Worm (Caenorhabditis elegans) whole organism, late embryonic: Measurements from ENCODE around the gene srh-128.
A peak's percentile ranks its signal among the peaks of the same experiment; 100 is the strongest.

ENCODE experiments used
- K02D7.2 ChIP-seq: sonication (generic microtip); optimal IDR thresholded peaks from 2 replicates; lab custom pipeline; 2017; ENCODE audit warnings: mild to moderate bottlenecking, missing genetic modification characterization, missing compliant biosample characterization
- ahr-1 ChIP-seq: sonication (generic microtip); optimal IDR thresholded peaks from 2 replicates; lab custom pipeline; 2016; ENCODE audit warnings: missing genetic modification characterization, missing compliant biosample characterization
- ceh-14 ChIP-seq: sonication (generic microtip); optimal IDR thresholded peaks from 2 replicates; lab custom pipeline; 2016; ENCODE audit warnings: missing genotype, missing genetic modification characterization, missing compliant biosample characterization
- ceh-18 ChIP-seq: sonication (generic microtip); optimal IDR thresholded peaks from 2 replicates; lab custom pipeline; 2016; ENCODE audit warnings: missing genetic modification characterization, missing compliant biosample characterization
- ceh-19 ChIP-seq: fragments of 200-800 bp; sonication (Bioruptor generic); optimal IDR thresholded peaks from 2 replicates; lab custom pipeline; 2018; ENCODE audit warnings: mild to moderate bottlenecking, missing genetic modification characterization, missing compliant biosample characterization
- ceh-22 ChIP-seq: sonication (generic microtip); optimal IDR thresholded peaks from 2 replicates; lab custom pipeline; 2017; ENCODE audit warnings: missing biosample characterization, missing genetic modification characterization
- ceh-24 ChIP-seq: sonication (generic microtip); optimal IDR thresholded peaks from 2 replicates; lab custom pipeline; 2016; ENCODE audit warnings: mild to moderate bottlenecking, missing genetic modification characterization, missing compliant biosample characterization
- ceh-31 ChIP-seq: sonication (generic microtip); optimal IDR thresholded peaks from 2 replicates; lab custom pipeline; 2016; ENCODE audit warnings: missing genetic modification characterization, missing compliant biosample characterization
- ceh-9 ChIP-seq: sonication (generic microtip); optimal IDR thresholded peaks from 2 replicates; lab custom pipeline; 2016; ENCODE audit warnings: mild to moderate bottlenecking, missing genetic modification characterization, inconsistent platforms, missing compliant biosample characterization
- dmd-4 ChIP-seq: sonication (generic microtip); optimal IDR thresholded peaks from 2 replicates; lab custom pipeline; 2016; ENCODE audit warnings: borderline replicate concordance, missing genetic modification characterization, missing compliant biosample characterization
- elt-4 ChIP-seq: sonication (generic microtip); optimal IDR thresholded peaks from 2 replicates; lab custom pipeline; 2016; ENCODE audit warnings: missing genetic modification characterization, missing compliant biosample characterization
- fkh-10 ChIP-seq: fragments of 150-350 bp; optimal IDR thresholded peaks from 2 replicates; lab custom pipeline; 2014; ENCODE audit warnings: missing biosample characterization, missing genetic modification reagents, missing genetic modification characterization
- gmeb-2 ChIP-seq: sonication (generic microtip); optimal IDR thresholded peaks from 2 replicates; lab custom pipeline; 2016; ENCODE audit warnings: missing genetic modification characterization, inconsistent platforms, missing compliant biosample characterization
- hlh-8 ChIP-seq: sonication (generic microtip); optimal IDR thresholded peaks from 2 replicates; lab custom pipeline; 2016; ENCODE audit warnings: missing genotype, missing genetic modification characterization, missing compliant biosample characterization
- lim-6 ChIP-seq: sonication (generic microtip); optimal IDR thresholded peaks from 2 replicates; lab custom pipeline; 2016; ENCODE audit warnings: missing genetic modification characterization, missing compliant biosample characterization
- nhr-11 ChIP-seq: fragments of 150-350 bp; optimal IDR thresholded peaks from 2 replicates; lab custom pipeline; 2014; ENCODE audit warnings: missing biosample characterization, missing genetic modification characterization
- nhr-232 ChIP-seq: sonication (generic microtip); optimal IDR thresholded peaks from 2 replicates; lab custom pipeline; 2016; ENCODE audit warnings: missing genetic modification characterization, missing compliant biosample characterization
- npax-4 ChIP-seq: sonication (generic microtip); optimal IDR thresholded peaks from 2 replicates; lab custom pipeline; 2016; ENCODE audit warnings: missing genetic modification characterization, missing compliant biosample characterization
- odd-2 ChIP-seq: sonication (generic microtip); optimal IDR thresholded peaks from 2 replicates; lab custom pipeline; 2017; ENCODE audit warnings: antibody characterized with exemption, mild to moderate bottlenecking, missing genetic modification characterization, missing compliant biosample characterization
- pag-3 ChIP-seq: sonication (generic microtip); optimal IDR thresholded peaks from 2 replicates; lab custom pipeline; 2016; ENCODE audit warnings: missing compliant biosample characterization, missing genetic modification characterization, borderline replicate concordance
- pax-1 ChIP-seq: fragments of 150-350 bp; optimal IDR thresholded peaks from 2 replicates; lab custom pipeline; 2014; ENCODE audit warnings: missing biosample characterization, missing genetic modification characterization
- pha-2 ChIP-seq: sonication (generic microtip); optimal IDR thresholded peaks from 2 replicates; lab custom pipeline; 2017; ENCODE audit warnings: mild to moderate bottlenecking, missing genetic modification characterization, missing compliant biosample characterization
- pros-1 ChIP-seq: fragments of 150-350 bp; optimal IDR thresholded peaks from 2 replicates; lab custom pipeline; 2014; ENCODE audit warnings: missing biosample characterization, missing genetic modification reagents, missing genetic modification characterization
- ref-2 ChIP-seq: sonication (generic microtip); optimal IDR thresholded peaks from 2 replicates; lab custom pipeline; 2016; ENCODE audit warnings: missing genetic modification characterization, missing compliant biosample characterization
- rnt-1 ChIP-seq: sonication (generic microtip); optimal IDR thresholded peaks from 2 replicates; lab custom pipeline; 2016; ENCODE audit warnings: missing genetic modification characterization, missing compliant biosample characterization
- tbx-2 ChIP-seq: sonication (generic microtip); optimal IDR thresholded peaks from 2 replicates; lab custom pipeline; 2016; ENCODE audit warnings: missing genetic modification characterization, missing compliant biosample characterization
- ttx-3 ChIP-seq: sonication (generic microtip); optimal IDR thresholded peaks from 2 replicates; lab custom pipeline; 2016; ENCODE audit warnings: missing genetic modification reagents, missing genetic modification characterization, missing compliant biosample characterization
- unc-42 ChIP-seq: sonication (generic microtip); optimal IDR thresholded peaks from 2 replicates; lab custom pipeline; 2016; ENCODE audit warnings: missing genotype, missing genetic modification characterization, missing compliant biosample characterization
- unc-55 ChIP-seq: sonication (generic microtip); optimal IDR thresholded peaks from 2 replicates; lab custom pipeline; 2017; ENCODE audit warnings: missing biosample characterization, missing genetic modification reagents, missing genetic modification characterization
- unc-86 ChIP-seq: sonication (generic microtip); optimal IDR thresholded peaks from 2 replicates; lab custom pipeline; 2016; ENCODE audit warnings: missing genetic modification characterization, missing compliant biosample characterization

srh-128 gene

ce11 chrII:2717335-2717734 lies 12.2 kb upstream of the srh-128 start, which contains the start of gene T05A8.3:
Gene T05A8.3 (minus strand): TSS chrII:2717435.
- no peak for TF ChIP-seq ceh-18 (tag; lab: Kevin White, UChicago)
- TF ChIP-seq pag-3 (tag; lab: Kevin White, UChicago), result no peak
- TF ChIP-seq pha-2, result no peak
- TF ChIP-seq K02D7.2 (tag; lab: Kevin White, UChicago), result no peak
- TF ChIP-seq tbx-2, result no peak
- no peak for TF ChIP-seq nhr-11 (tag; lab: Kevin White, UChicago)
- no peak for TF ChIP-seq ceh-31 (tag; lab: Kevin White, UChicago)
- no peak for TF ChIP-seq dmd-4 (tag; lab: Kevin White, UChicago)
- TF ChIP-seq unc-86, result no peak
- TF ChIP-seq lim-6 (tag; lab: Kevin White, UChicago), result no peak
- no peak for TF ChIP-seq hlh-8 (tag; lab: Kevin White, UChicago)
- TF ChIP-seq ahr-1 (tag; lab: Kevin White, UChicago), result no peak

DNA sequence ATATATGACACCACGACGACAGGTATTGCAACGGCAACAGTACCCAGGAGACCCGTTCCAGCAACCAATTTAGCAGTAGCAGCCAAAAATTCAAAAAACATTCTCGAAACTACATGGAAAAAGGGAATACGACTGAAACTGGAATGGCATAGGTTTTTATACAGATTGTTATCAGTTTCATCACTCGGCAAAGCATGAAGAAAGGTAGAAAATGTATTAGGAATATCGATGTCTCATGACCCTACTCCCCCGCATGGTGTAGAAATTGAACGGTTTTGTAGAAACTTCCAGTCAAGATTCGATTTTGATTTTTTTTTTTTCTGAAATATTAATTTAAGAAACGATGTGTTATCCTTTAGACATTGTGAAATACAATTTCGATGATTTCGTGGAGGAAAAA lies 5.8 kb upstream of the srh-128 start, which contains the start of gene T05A8.2:
Gene T05A8.2, minus strand, starts transcription at position 101 of the 400 bp plus-strand sequence.
- TF ChIP-seq gmeb-2 (tag; lab: Kevin White, UChicago) (no peak), npax-4 (tag; lab: Kevin White, UChicago) (no peak), nhr-232 (tag; lab: Kevin White, UChicago) (no peak)

ce11 chrII:2709942-2710341 lies 4.8 kb upstream of the srh-128 start, which contains the start of gene T05A8.1:
Gene T05A8.1 (minus strand): TSS chrII:2710042.
- no peak for TF ChIP-seq nhr-11 (tag; lab: Kevin White, UChicago)

DNA sequence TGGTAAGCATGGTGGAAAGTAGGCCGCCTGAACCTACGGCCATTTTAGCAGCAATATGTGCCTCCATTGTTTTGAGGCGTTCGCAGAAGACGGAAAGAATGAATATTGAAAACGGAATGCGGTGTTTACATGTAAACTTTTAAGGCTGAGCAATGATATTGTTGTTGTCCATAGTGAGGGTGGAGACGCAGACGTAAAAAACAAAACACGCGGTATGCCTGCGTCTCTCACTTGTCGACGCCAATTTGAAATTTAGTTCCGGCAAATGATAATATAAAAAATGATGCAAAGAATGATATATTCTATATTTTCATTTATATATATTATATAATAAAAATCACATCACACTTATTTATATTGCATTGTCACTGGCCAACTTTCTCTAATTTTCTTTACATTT lies 2.8 kb upstream of the srh-128 start, which contains the start of gene Y47G7B.2:
Gene Y47G7B.2, minus strand, starts transcription at position 143 of the 400 bp plus-strand sequence.
- TF ChIP-seq ref-2 (tag; lab: Kevin White, UChicago) (no peak), ceh-9 (tag; lab: Kevin White, UChicago) (no peak)

- TF ChIP-seq pha-2 (no peak), rnt-1 (tag; lab: Kevin White, UChicago) (no peak), fkh-10 (GFP tag; lab: Kevin White, UChicago) (no peak)
Observed at ce11 chrII:2702757-2703156, 2.3 kb downstream of the srh-128 start, which contains the start of gene sri-60. Gene sri-60 (minus strand): TSS chrII:2702857.

DNA sequence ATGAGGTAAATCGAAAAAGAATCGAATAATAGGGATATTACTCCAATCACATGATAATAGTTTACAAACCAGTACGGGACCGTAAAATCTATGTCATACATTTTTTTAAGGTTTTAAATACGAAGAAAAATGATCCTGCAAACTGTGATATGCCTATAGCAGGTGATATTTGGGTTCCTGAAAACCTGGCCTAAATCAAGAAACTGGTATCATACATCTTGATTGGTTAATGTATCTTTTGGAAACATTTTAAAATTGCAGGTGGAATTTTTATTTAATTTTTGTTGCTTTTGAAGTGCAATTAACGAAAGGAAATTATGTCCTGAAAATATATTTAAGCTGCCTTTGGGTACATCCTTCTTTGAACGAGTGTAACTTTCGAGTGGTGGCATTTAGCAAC lies 4.9 kb downstream of the srh-128 start, which contains the start of gene sri-61:
Gene sri-61, minus strand, starts transcription at position 101 of the 400 bp plus-strand sequence.
- TF ChIP-seq ceh-24 (tag; lab: Kevin White, UChicago), result no peak
- no peak for TF ChIP-seq ceh-22 (tag; lab: Kevin White, UChicago)
- TF ChIP-seq ceh-19, result no peak
- TF ChIP-seq fkh-10 (GFP tag; lab: Kevin White, UChicago), result no peak
- TF ChIP-seq ttx-3, result no peak
- TF ChIP-seq, all 69 proteins: peak for 0

ce11 chrII:2698378-2698777 lies 6.7 kb downstream of the srh-128 start, which contains the start of gene sri-62:
Gene sri-62 (minus strand): TSS chrII:2698478.
- TF ChIP-seq pros-1 (no peak), odd-2 (tag; lab: Kevin White, UChicago) (no peak), unc-55 (no peak), pax-1 (tag; lab: Kevin White, UChicago) (no peak)
- TF ChIP-seq, all 69 proteins: peak for 0

DNA sequence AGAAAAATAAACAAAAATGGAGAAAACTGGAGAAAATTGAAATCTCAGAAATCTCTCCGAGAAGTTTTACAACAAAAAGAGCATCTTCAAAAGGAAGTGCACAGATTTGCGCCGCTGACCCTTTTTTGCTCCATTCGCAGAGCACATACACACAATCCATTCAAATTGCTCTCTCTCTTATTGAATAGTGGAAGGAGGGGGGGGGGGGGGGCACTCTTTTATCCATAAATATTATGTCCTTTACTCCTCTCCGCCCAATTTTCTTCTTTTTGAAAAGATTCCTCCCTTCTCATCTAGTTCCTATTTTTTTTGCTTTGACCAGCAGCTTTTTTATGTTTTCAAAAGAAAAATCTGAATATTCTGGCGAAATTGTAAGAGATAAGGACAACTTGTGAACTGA lies 10.0 kb downstream of the srh-128 start:
- no peak for TF ChIP-seq elt-4 (tag; lab: Kevin White, UChicago)
- TF ChIP-seq unc-42 (tag; lab: Kevin White, UChicago), result peak; percentile 46
- no peak for TF ChIP-seq ceh-14 (tag; lab: Kevin White, UChicago)
- TF ChIP-seq K02D7.2 (tag; lab: Kevin White, UChicago), result no peak
- no peak for TF ChIP-seq unc-55
